Worm (Caenorhabditis elegans) whole organism, L4/young adult: ENCODE results near the gene R03H10.4.

Source experiments
- dao-5 ChIP-seq: sonication (generic microtip); optimal IDR thresholded peaks from 2 replicates; lab custom pipeline; 2016; ENCODE audit warnings: missing genotype, missing genetic modification characterization, moderate library complexity, missing compliant biosample characterization
- him-1 ChIP-seq: sonication (generic microtip); optimal IDR thresholded peaks from 2 replicates; lab custom pipeline; 2016; ENCODE audit warnings: missing genotype, missing genetic modification reagents, missing genetic modification characterization, missing compliant biosample characterization

DNA sequence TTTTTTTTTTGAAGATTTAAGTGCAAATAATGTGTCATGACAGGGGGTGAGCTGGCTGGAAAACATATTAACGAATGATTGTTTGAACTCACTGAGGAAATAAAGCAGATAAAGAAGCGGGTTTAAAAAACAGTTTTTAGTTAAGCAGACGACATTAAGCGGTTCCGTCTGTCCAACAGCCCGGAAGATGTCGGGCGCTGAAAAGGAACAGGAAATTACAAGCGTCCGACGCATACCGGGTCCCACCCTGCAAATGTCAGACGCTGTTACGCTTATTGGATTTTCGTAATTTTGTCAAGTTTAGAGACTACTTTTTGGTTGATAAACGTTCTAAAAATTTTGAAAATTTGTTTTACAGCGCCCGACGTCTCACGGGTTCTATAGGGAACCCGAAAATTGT is 8.7 kb downstream of the R03H10.4 start:
- TF ChIP-seq dao-5 (tag; lab: Kevin White, UChicago) (no peak), him-1 (no peak)
